Fruit fly (Drosophila melanogaster) whole organism, prepupa: ENCODE data around the gene Tre1.

Experiments used
- CG6163 ChIP-seq: fragments of 200-800 bp; sonication (Bioruptor generic); IDR thresholded peaks from 3 replicates; pipeline ENCODE4 v1.3.6; 2022; ENCODE audit warnings: missing biosample characterization, missing genetic modification characterization
- Eip78C ChIP-seq: fragments of 200-800 bp; sonication (Bioruptor generic); peaks from one replicate; lab custom pipeline; 2016; ENCODE audit warnings: missing biosample characterization, missing genetic modification characterization
- eg ChIP-seq: fragments of 200-800 bp; sonication (Bioruptor generic); IDR thresholded peaks from 3 replicates; pipeline ENCODE4 v1.3.6; 2022; ENCODE audit warnings: missing biosample characterization, missing genetic modification characterization
- ss ChIP-seq, 2 experiments: fragments of 200-800 bp; sonication (Bioruptor generic); optimal IDR thresholded peaks; 2 replicates in 1 of 2; 3 replicates in 1 of 2; lab custom pipeline; 2017 to 2018; ENCODE audit warnings: mild to moderate bottlenecking in 2 of 2, missing biosample characterization in 2 of 2, missing genetic modification characterization in 2 of 2, moderate library complexity in 1 of 2

Gene Tre1

DNA sequence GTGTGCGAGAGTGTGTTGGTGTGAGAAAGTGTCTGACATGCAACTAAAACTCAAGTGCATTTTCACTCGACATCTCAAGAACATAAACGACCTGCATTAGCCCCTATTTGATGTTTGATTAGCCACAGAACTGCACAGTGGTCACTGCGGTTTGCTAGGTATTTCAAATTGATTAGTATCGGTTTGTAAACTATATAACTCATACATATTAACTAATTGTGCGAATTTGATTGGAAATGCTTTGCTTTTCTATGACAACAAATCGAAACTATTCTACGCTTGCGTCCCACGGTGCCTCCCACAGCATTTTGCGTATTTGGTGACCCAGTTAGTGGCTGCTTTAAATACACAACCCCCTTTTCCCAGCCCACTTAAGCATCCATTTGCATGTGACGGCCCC lies 45.1 kb downstream of the Tre1 start:
- TF ChIP-seq eg (GFP tag; lab: Robert Waterston, UW) (peak; percentile 56; the same call in 2 of the 3 replicates), CG6163 (0 out of 3 replicates have a peak, but pooled peaks have one; percentile 31), Eip78C (GFP tag; lab: Kevin White, UChicago) (peak; percentile 43), ss (GFP tag; optimal IDR thresholded peaks at IDR 0.05; lab: Kevin White, UChicago) (no peak)
